Worm (Caenorhabditis elegans): ENCODE measurements around the gene C02C6.14.

C02C6.14 gene

DNA sequence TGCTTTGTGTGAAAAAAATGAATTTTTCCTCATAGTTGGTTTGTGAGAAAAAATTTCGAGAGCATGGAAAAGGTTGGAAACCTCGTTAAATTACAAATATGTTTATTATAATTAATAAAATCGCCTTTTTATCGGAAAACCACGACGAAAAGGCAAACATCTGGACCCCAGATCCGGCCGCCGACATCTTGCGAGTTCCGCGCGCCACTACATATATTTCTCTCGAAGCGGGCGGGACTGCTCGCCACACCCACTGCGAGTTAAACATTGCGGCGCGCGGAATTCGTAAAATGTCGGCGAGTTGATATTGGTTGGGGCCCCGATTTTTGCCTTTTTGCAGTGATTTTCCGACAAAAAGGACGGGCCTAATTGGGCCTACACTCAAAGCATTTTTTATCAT lies 22.0 kb downstream of the C02C6.14 start:
- TF ChIP-seq snpc-4 (tag; optimal IDR thresholded peaks at IDR 0.05): peak; percentile 89
- no peak for TF ChIP-seq unc-62 (GFP tag; optimal IDR thresholded peaks at IDR 0.05)
- no peak for TF ChIP-seq fkh-10 (GFP tag; optimal IDR thresholded peaks at IDR 0.05)

DNA sequence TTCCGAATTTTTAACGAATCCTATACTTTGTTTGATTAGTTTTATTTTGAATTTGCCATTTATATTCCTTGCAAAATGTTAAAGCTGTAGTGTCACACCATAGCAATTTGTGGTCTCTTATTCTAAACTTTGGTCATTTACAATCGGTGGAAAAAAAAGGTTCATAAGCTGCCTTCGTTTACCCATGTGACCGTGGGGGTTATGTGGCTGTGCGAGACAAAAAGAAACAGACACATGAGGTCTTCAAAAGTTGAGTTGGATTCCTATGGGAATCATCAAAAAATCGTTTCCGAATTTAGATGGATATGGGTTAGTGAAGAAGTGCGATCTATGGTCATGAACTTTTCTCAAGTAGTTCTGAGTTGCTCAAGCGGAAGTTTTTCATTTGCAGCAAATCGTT lies 26.9 kb downstream of the C02C6.14 start:
- no peak for TF ChIP-seq unc-130 (tag; optimal IDR thresholded peaks at IDR 0.05)
- peak; percentile 25 for TF ChIP-seq mep-1 (tag; optimal IDR thresholded peaks at IDR 0.05)
- peak; percentile 37 for TF ChIP-seq snu-23 (GFP tag; optimal IDR thresholded peaks at IDR 0.05)
- peak; percentile 27 for TF ChIP-seq nhr-71 (tag; optimal IDR thresholded peaks at IDR 0.05)
- peak; percentile 11 for TF ChIP-seq tbx-2 (tag; optimal IDR thresholded peaks at IDR 0.05)
- TF ChIP-seq nhr-85 (tag): no peak
- peak; percentile 81 for TF ChIP-seq lin-14 (GFP tag; optimal IDR thresholded peaks at IDR 0.05)
- no peak for TF ChIP-seq ces-1 (GFP tag; optimal IDR thresholded peaks at IDR 0.05)
- no peak for TF ChIP-seq zag-1 (tag; optimal IDR thresholded peaks at IDR 0.05)
- TF ChIP-seq hlh-17 (GFP tag; optimal IDR thresholded peaks at IDR 0.05; ENCODE audit: borderline replicate concordance): no peak
- peak; percentile 45; the same call in 1 of the 2 replicates for TF ChIP-seq mab-9 (GFP tag; IDR thresholded peaks at IDR 0.05)
- no peak for TF ChIP-seq hpl-2 (GFP tag; optimal IDR thresholded peaks at IDR 0.05)
- TF ChIP-seq ceh-82 (tag; optimal IDR thresholded peaks at IDR 0.05): peak in 1 of 3 experiments; percentile 6
- TF ChIP-seq fkh-8 (tag; optimal IDR thresholded peaks at IDR 0.05): peak; percentile 26
- no peak for TF ChIP-seq F16B12.6 (tag; optimal IDR thresholded peaks at IDR 0.05)
- TF ChIP-seq blmp-1 (tag; optimal IDR thresholded peaks at IDR 0.05): no peak
- no peak for TF ChIP-seq dpl-1 (GFP tag; optimal IDR thresholded peaks at IDR 0.05)
- TF ChIP-seq swsn-7 (tag; optimal IDR thresholded peaks at IDR 0.05): peak; percentile 6
- TF ChIP-seq lin-35 (GFP tag; optimal IDR thresholded peaks at IDR 0.05): no peak
- TF ChIP-seq pax-3 (tag; optimal IDR thresholded peaks at IDR 0.05): no peak
- no peak for TF ChIP-seq snpc-4 (tag; optimal IDR thresholded peaks at IDR 0.05)
- TF ChIP-seq pag-3 (tag; optimal IDR thresholded peaks at IDR 0.05; ENCODE audit: borderline replicate concordance, insufficient read depth): no peak
- no peak for TF ChIP-seq irx-1 (tag; optimal IDR thresholded peaks at IDR 0.05)
- peak; percentile 1 to 25 for TF ChIP-seq lsy-2 (tag; optimal IDR thresholded peaks at IDR 0.05)
- no peak for TF ChIP-seq nhr-237 (tag; optimal IDR thresholded peaks at IDR 0.05)

DNA sequence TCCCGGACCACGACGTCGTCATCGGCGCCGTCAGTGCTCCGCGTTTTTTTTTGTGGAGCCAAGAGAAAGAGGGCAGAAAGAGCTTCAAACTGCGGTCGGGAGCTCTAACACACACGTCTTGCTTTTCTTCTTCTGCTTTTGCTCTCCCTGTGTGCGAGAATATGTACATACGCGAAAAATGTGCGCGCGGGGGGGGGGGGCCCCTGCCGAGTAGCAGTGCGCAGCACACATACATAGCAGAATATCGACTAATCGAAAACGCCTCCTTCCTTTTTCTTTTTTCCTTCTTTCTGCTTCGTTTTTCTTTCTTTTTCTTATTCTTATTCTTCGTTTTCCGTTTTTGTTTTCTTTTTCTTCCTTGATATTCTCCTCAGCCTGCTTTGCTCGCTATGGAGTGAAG lies 29.2 kb downstream of the C02C6.14 start:
- TF ChIP-seq unc-86 (tag; optimal IDR thresholded peaks at IDR 0.05) (peak; percentile 44), sup-37 (GFP tag; optimal IDR thresholded peaks at IDR 0.05) (no peak), nhr-47 (tag; optimal IDR thresholded peaks at IDR 0.05) (peak; percentile 41), snu-23 (GFP tag; optimal IDR thresholded peaks at IDR 0.05) (peak; percentile 24), ets-5 (GFP tag; IDR thresholded peaks at IDR 0.05) (no peak), lin-35 (GFP tag; optimal IDR thresholded peaks at IDR 0.05) (no peak), tbx-2 (tag; optimal IDR thresholded peaks at IDR 0.05) (peak; percentile 50), ztf-11 (tag; optimal IDR thresholded peaks at IDR 0.05) (no peak), C16A3.4 (tag; optimal IDR thresholded peaks at IDR 0.05) (no peak), nhr-71 (tag; optimal IDR thresholded peaks at IDR 0.05) (peak; percentile 40), mep-1 (tag; optimal IDR thresholded peaks at IDR 0.05) (no peak), lin-13 (GFP tag; optimal IDR thresholded peaks at IDR 0.05) (no peak), nhr-12 (tag; optimal IDR thresholded peaks at IDR 0.05) (no peak), egl-13 (tag; optimal IDR thresholded peaks at IDR 0.05) (no peak), lsy-2 (tag; optimal IDR thresholded peaks at IDR 0.05) (peak in 1 of 2 experiments; percentile 17), ama-1 (optimal IDR thresholded peaks at IDR 0.05) (no peak), C04F5.9 (tag; optimal IDR thresholded peaks at IDR 0.05) (no peak), F16B12.6 (tag; optimal IDR thresholded peaks at IDR 0.05) (no peak), nhr-76 (tag; optimal IDR thresholded peaks at IDR 0.05) (no peak), swsn-7 (tag; optimal IDR thresholded peaks at IDR 0.05) (peak; percentile 46), rnt-1 (tag; optimal IDR thresholded peaks at IDR 0.05) (no peak), efl-1 (optimal IDR thresholded peaks at IDR 0.05) (no peak), efl-1 (GFP tag; optimal IDR thresholded peaks at IDR 0.05 in 1 of 2) (peak in 1 of 2 experiments; percentile 55), fkh-10 (GFP tag; optimal IDR thresholded peaks at IDR 0.05) (peak; percentile 22), mab-9 (GFP tag; IDR thresholded peaks at IDR 0.05) (no peak), sptf-1 (tag; optimal IDR thresholded peaks at IDR 0.05) (no peak), ceh-88 (GFP tag; IDR thresholded peaks at IDR 0.05) (no peak), elt-3 (tag; optimal IDR thresholded peaks at IDR 0.05) (no peak), ceh-8 (GFP tag; optimal IDR thresholded peaks at IDR 0.05) (no peak), nhr-28 (tag; optimal IDR thresholded peaks at IDR 0.05) (no peak), hlh-4 (tag; optimal IDR thresholded peaks at IDR 0.05) (no peak), fkh-8 (tag; optimal IDR thresholded peaks at IDR 0.05) (peak; percentile 71), mef-2 (tag; optimal IDR thresholded peaks at IDR 0.05) (no peak), skn-1 (tag; optimal IDR thresholded peaks at IDR 0.05) (peak; percentile 23)
